Fruit fly (Drosophila melanogaster) whole organism, embryonic: ENCODE data around the gene spo.

Experiments
- Awh ChIP-seq: fragments of 200-800 bp; sonication (Bioruptor generic); IDR thresholded peaks from 2 replicates; pipeline ENCODE4, ENCODE4 v1.3.6; 2022; ENCODE audit warnings: missing biosample characterization, missing genetic modification characterization
- B-H2 ChIP-seq: fragments of 200-800 bp; sonication (Bioruptor generic); optimal IDR thresholded peaks from 2 replicates; lab custom pipeline; 2018; ENCODE audit warnings: missing biosample characterization, mild to moderate bottlenecking, missing genetic modification characterization
- Bgb ChIP-seq: fragments of 200-800 bp; sonication (Bioruptor generic); IDR thresholded peaks from 2 replicates; pipeline ENCODE4 v1.3.6; 2022; ENCODE audit warnings: missing biosample characterization, missing genetic modification characterization; ENCODE audit not compliant: partially characterized antibody
- CG10209 ChIP-seq: fragments of 200-800 bp; sonication (Bioruptor generic); optimal IDR thresholded peaks from 3 replicates; lab custom pipeline; 2017; ENCODE audit warnings: missing biosample characterization, mild to moderate bottlenecking, missing genetic modification characterization, missing genetic modification reagents
- CG10959 ChIP-seq: fragments of 200-800 bp; sonication (Bioruptor generic); IDR thresholded peaks from 2 replicates; pipeline ENCODE4 v1.3.6; 2022; ENCODE audit warnings: missing biosample characterization, missing genetic modification characterization
- CG11456 ChIP-seq: fragments of 200-800 bp; sonication (Bioruptor generic); IDR thresholded peaks from 3 replicates; pipeline ENCODE4 v1.3.6; 2022; ENCODE audit warnings: missing biosample characterization, missing genetic modification characterization
- CG11723 ChIP-seq: fragments of 200-800 bp; sonication (Bioruptor generic); optimal IDR thresholded peaks from 2 replicates; lab custom pipeline; 2017; ENCODE audit warnings: missing biosample characterization, mild to moderate bottlenecking, missing genetic modification characterization
- CG12155 ChIP-seq: fragments of 200-800 bp; sonication (Bioruptor generic); optimal IDR thresholded peaks from 3 replicates; lab custom pipeline; 2016; ENCODE audit warnings: missing biosample characterization, missing genetic modification characterization
- CG13624 ChIP-seq: fragments of 200-800 bp; sonication (Bioruptor generic); optimal IDR thresholded peaks from 2 replicates; lab custom pipeline; 2016; ENCODE audit warnings: missing biosample characterization, missing genetic modification characterization
- CG14965 ChIP-seq: fragments of 200-800 bp; sonication (Bioruptor generic); optimal IDR thresholded peaks from 2 replicates; lab custom pipeline; 2016; ENCODE audit warnings: missing biosample characterization, missing genetic modification characterization, borderline replicate concordance
- CG16779 ChIP-seq: fragments of 200-800 bp; sonication (Bioruptor generic); IDR thresholded peaks from 2 replicates; pipeline ENCODE4 v1.3.6; 2022; ENCODE audit warnings: missing biosample characterization, missing genetic modification characterization
- CG16813 ChIP-seq: fragments of 200-800 bp; sonication (Bioruptor generic); IDR thresholded peaks from 3 replicates; pipeline ENCODE4 v1.3.6; 2022; ENCODE audit warnings: missing biosample characterization, missing genetic modification characterization; ENCODE audit not compliant: partially characterized antibody
- CG16815 ChIP-seq: fragments of 200-800 bp; sonication (Bioruptor generic); optimal IDR thresholded peaks from 3 replicates; lab custom pipeline; 2017; ENCODE audit warnings: missing biosample characterization, mild to moderate bottlenecking, missing genetic modification characterization
- CG17359 ChIP-seq: fragments of 200-800 bp; sonication (Bioruptor generic); optimal IDR thresholded peaks from 3 replicates; lab custom pipeline; 2018; ENCODE audit warnings: missing biosample characterization, mild to moderate bottlenecking, missing genetic modification characterization, moderate library complexity
- CG17361 ChIP-seq: fragments of 200-800 bp; sonication (Bioruptor generic); IDR thresholded peaks from 3 replicates; pipeline ENCODE4 v1.3.6; 2022; ENCODE audit warnings: missing biosample characterization, missing genetic modification characterization
- CG2678 ChIP-seq: fragments of 200-800 bp; sonication (Bioruptor generic); optimal IDR thresholded peaks from 3 replicates; lab custom pipeline; 2019; ENCODE audit warnings: missing biosample characterization, mild to moderate bottlenecking, missing genetic modification characterization, moderate library complexity
- CG31441 ChIP-seq: fragments of 200-800 bp; sonication (Bioruptor generic); IDR thresholded peaks from 2 replicates; pipeline ENCODE4 v1.3.6; 2022; ENCODE audit warnings: missing biosample characterization, missing genetic modification characterization
- CG3838 ChIP-seq: fragments of 200-800 bp; sonication (Bioruptor generic); optimal IDR thresholded peaks from 3 replicates; lab custom pipeline; 2016; ENCODE audit warnings: missing biosample characterization, missing genetic modification characterization
- CG6654 ChIP-seq: fragments of 200-800 bp; sonication (Bioruptor generic); optimal IDR thresholded peaks from 2 replicates; lab custom pipeline; 2017; ENCODE audit warnings: missing biosample characterization, mild to moderate bottlenecking, missing genetic modification characterization
- CG6765 ChIP-seq: fragments of 200-800 bp; sonication (Bioruptor generic); optimal IDR thresholded peaks from 3 replicates; lab custom pipeline; 2017; ENCODE audit warnings: missing biosample characterization, mild to moderate bottlenecking, missing genetic modification characterization
- CG7372 ChIP-seq: fragments of 200-800 bp; sonication (Bioruptor generic); IDR thresholded peaks from 2 replicates; pipeline ENCODE4 v1.3.6; 2022; ENCODE audit warnings: missing biosample characterization, missing genetic modification characterization
- CG8478 ChIP-seq: fragments of >200 bp; optimal IDR thresholded peaks from 2 replicates; lab custom pipeline; 2018
- CG8924 ChIP-seq: fragments of 200-800 bp; optimal IDR thresholded peaks from 3 replicates; lab custom pipeline; 2019; ENCODE audit warnings: missing biosample characterization, mild to moderate bottlenecking, missing genetic modification characterization, moderate library complexity
- CTCF ChIP-seq: fragments of 200-800 bp; sonication (Bioruptor generic); optimal IDR thresholded peaks from 2 replicates; lab custom pipeline; 2017; ENCODE audit warnings: missing biosample characterization, mild to moderate bottlenecking, missing genetic modification characterization, moderate library complexity
- Chrac-16 ChIP-seq: fragments of 200-800 bp; sonication (Bioruptor generic); optimal IDR thresholded peaks from 3 replicates; lab custom pipeline; 2016; ENCODE audit warnings: missing biosample characterization, missing genetic modification characterization
- D19B ChIP-seq: fragments of 200-800 bp; sonication (Bioruptor generic); optimal IDR thresholded peaks from 2 replicates; lab custom pipeline; 2017; ENCODE audit warnings: missing biosample characterization, mild to moderate bottlenecking, missing genetic modification characterization
- Ets97D ChIP-seq: fragments of 200-800 bp; sonication (Bioruptor generic); optimal IDR thresholded peaks from 3 replicates; lab custom pipeline; 2016; ENCODE audit warnings: missing biosample characterization, missing genetic modification characterization
- HLH3B ChIP-seq: fragments of 200-800 bp; sonication (Bioruptor generic); IDR thresholded peaks from 2 replicates; pipeline ENCODE4 v1.3.6; 2022; ENCODE audit warnings: missing biosample characterization, missing genetic modification characterization
- Hr3 ChIP-seq: fragments of 200-800 bp; sonication (Bioruptor generic); optimal IDR thresholded peaks from 3 replicates; lab custom pipeline; 2016; ENCODE audit warnings: missing biosample characterization, missing genetic modification characterization
- Hr39 ChIP-seq: fragments of >200 bp; optimal IDR thresholded peaks from 2 replicates; lab custom pipeline; 2017
- MBD-R2 ChIP-seq: fragments of 200-800 bp; sonication (Bioruptor generic); IDR thresholded peaks from 2 replicates; pipeline ENCODE4 v1.3.6; 2022; ENCODE audit warnings: missing biosample characterization, missing genetic modification characterization
- NK7.1 ChIP-seq: fragments of 200-800 bp; sonication (Bioruptor generic); optimal IDR thresholded peaks from 3 replicates; lab custom pipeline; 2016; ENCODE audit warnings: missing biosample characterization, missing genetic modification characterization
- PHDP ChIP-seq: fragments of 200-800 bp; sonication (Bioruptor generic); optimal IDR thresholded peaks from 3 replicates; lab custom pipeline; 2018; ENCODE audit warnings: missing biosample characterization, mild to moderate bottlenecking, missing genetic modification characterization, moderate library complexity
- amos ChIP-seq: fragments of 200-800 bp; sonication (Bioruptor generic); IDR thresholded peaks from 2 replicates; pipeline ENCODE4 v1.3.6; 2022; ENCODE audit warnings: missing biosample characterization, missing genetic modification characterization; ENCODE audit not compliant: partially characterized antibody
- btn ChIP-seq: fragments of 200-800 bp; sonication (Bioruptor generic); optimal IDR thresholded peaks from 2 replicates; lab custom pipeline; 2016; ENCODE audit warnings: missing biosample characterization, missing genetic modification characterization
- ci ChIP-seq: fragments of 200-800 bp; sonication (Bioruptor generic); IDR thresholded peaks from 3 replicates; pipeline ENCODE4 v1.3.6; 2022; ENCODE audit warnings: missing biosample characterization, missing genetic modification characterization
- crol ChIP-seq: fragments of 200-800 bp; sonication (Bioruptor generic); IDR thresholded peaks from 2 replicates; pipeline ENCODE4 v1.3.6; 2022; ENCODE audit warnings: missing biosample characterization, missing genetic modification characterization
- cwo ChIP-seq: fragments of 200-800 bp; sonication (Bioruptor generic); optimal IDR thresholded peaks from 3 replicates; lab custom pipeline; 2017; ENCODE audit warnings: missing biosample characterization, missing genetic modification characterization, mild to moderate bottlenecking, moderate library complexity, missing genetic modification reagents
- dpn ChIP-seq, 2 experiments: fragments of 200-800 bp; sonication (Bioruptor generic); optimal IDR thresholded peaks; 3 replicates each; lab custom pipeline; 2016; ENCODE audit warnings: missing biosample characterization in 2 of 2, missing genetic modification characterization in 2 of 2
- fd3F ChIP-seq: fragments of 200-800 bp; sonication (Bioruptor generic); optimal IDR thresholded peaks from 2 replicates; lab custom pipeline; 2018; ENCODE audit warnings: missing biosample characterization, mild to moderate bottlenecking, missing genetic modification characterization, moderate library complexity
- fu2 ChIP-seq: fragments of 200-800 bp; sonication (Bioruptor generic); optimal IDR thresholded peaks from 2 replicates; lab custom pipeline; 2016; ENCODE audit warnings: missing biosample characterization, missing genetic modification characterization
- gcm2 ChIP-seq: fragments of 200-800 bp; sonication (Bioruptor generic); optimal IDR thresholded peaks from 2 replicates; lab custom pipeline; 2016; ENCODE audit warnings: missing biosample characterization, missing genetic modification characterization
- gfzf ChIP-seq: fragments of 200-800 bp; sonication (Bioruptor generic); optimal IDR thresholded peaks from 2 replicates; lab custom pipeline; 2016; ENCODE audit warnings: missing biosample characterization, mild to moderate bottlenecking, missing genetic modification characterization, moderate library complexity
- prd ChIP-seq, 3 experiments: fragments of >200 bp in 2 of 3; fragments of 200-800 bp in 1 of 3; sonication (Bioruptor generic) in 1 of 3; optimal IDR thresholded peaks in 2 of 3; IDR thresholded peaks in 1 of 3; 2 replicates in 2 of 3; 3 replicates in 1 of 3; pipeline versions ENCODE4 v1.3.6 to Lab custom; 2017 to 2022; ENCODE audit warnings: missing biosample characterization in 1 of 3, missing genetic modification characterization in 1 of 3
- ro ChIP-seq: fragments of 200-800 bp; sonication (Bioruptor generic); IDR thresholded peaks from 2 replicates; pipeline ENCODE4 v1.3.6; 2022; ENCODE audit warnings: missing biosample characterization, missing genetic modification characterization
- seq ChIP-seq: fragments of 200-800 bp; sonication (Bioruptor generic); IDR thresholded peaks from 2 replicates; pipeline ENCODE4 v1.3.6; 2022; ENCODE audit warnings: missing biosample characterization, missing genetic modification characterization
- sima ChIP-seq: fragments of 200-800 bp; sonication (Bioruptor generic); optimal IDR thresholded peaks from 2 replicates; lab custom pipeline; 2016; ENCODE audit warnings: missing biosample characterization, missing genetic modification characterization
- sob ChIP-seq: fragments of 200-800 bp; sonication (Bioruptor generic); IDR thresholded peaks from 2 replicates; pipeline ENCODE4 v1.3.6; 2022; ENCODE audit warnings: missing biosample characterization, missing genetic modification characterization
- ttk ChIP-seq: fragments of 200-800 bp; sonication (Bioruptor generic); IDR thresholded peaks from 2 replicates; pipeline ENCODE4 v2.1.2; 2022; ENCODE audit warnings: missing biosample characterization, missing genetic modification characterization
- twi ChIP-seq: fragments of 200-800 bp; optimal IDR thresholded peaks from 2 replicates; lab custom pipeline; 2019; ENCODE audit warnings: missing biosample characterization, mild to moderate bottlenecking, missing genetic modification characterization, moderate library complexity

Gene spo

dm6 chr3L:5577250-5578138, 14.9 kb downstream of the spo start, which contains the start of gene Msr-110 (continued):
- TF ChIP-seq CG10959 (GFP tag; lab: Robert Waterston, UW) (0 out of 2 replicates have a peak, but pooled peaks have one; percentile 39), Hr39 (no peak), CG3838 (GFP tag; lab: Kevin White, UChicago) (peak; percentile 73), cwo (GFP tag; lab: Kevin White, UChicago) (peak; percentile 92), CG12155 (GFP tag; lab: Kevin White, UChicago) (peak; percentile 69), Ets97D (GFP tag; lab: Kevin White, UChicago) (peak; percentile 29), gfzf (GFP tag; lab: Kevin White, UChicago) (no peak), CG31441 (peak; percentile 92), Hr3 (peak; percentile 84), ci (GFP tag; lab: Robert Waterston, UW) (peak; percentile 90), CG8478 (lab: Kevin White, UChicago) (no peak), CG6765 (GFP tag; lab: Kevin White, UChicago) (peak; percentile 86), CG17359 (tag; lab: Kevin White, UChicago) (peak; percentile 94), CG11723 (GFP tag; lab: Kevin White, UChicago) (peak; percentile 70), fu2 (GFP tag; lab: Kevin White, UChicago) (peak; percentile 51), Chrac-16 (GFP tag; lab: Kevin White, UChicago) (peak; percentile 65), CG17361 (GFP tag; lab: Robert Waterston, UW) (peak; percentile 93), MBD-R2 (peak; percentile 87), CG10209 (peak; percentile 86), btn (GFP tag; lab: Kevin White, UChicago) (peak; percentile 66), PHDP (peak; percentile 91), Awh (GFP tag; lab: Robert Waterston, UW) (peak; percentile 74), gcm2 (GFP tag; lab: Kevin White, UChicago) (peak; percentile 43), CG11456 (GFP tag; lab: Robert Waterston, UW) (peak; percentile 83), CG16779 (GFP tag; lab: Robert Waterston, UW) (peak; percentile 84), seq (GFP tag; lab: Robert Waterston, UW) (peak; percentile 92), ro (peak; percentile 82), sima (GFP tag; lab: Kevin White, UChicago) (no peak), CG7372 (peak; percentile 85), CG16813 (no peak), CG6654 (peak; percentile 67), CG2678 (peak; percentile 96), crol (GFP tag; lab: Robert Waterston, UW) (no peak), amos (GFP tag; lab: Robert Waterston, UW) (no peak), CG14965 (no peak), dpn (GFP tag; optimal IDR thresholded peaks at IDR 0.05; lab: Kevin White, UChicago) (peak; percentile 73 to 85), twi (tag; lab: Kevin White, UChicago) (peak; percentile 61), D19B (GFP tag; lab: Kevin White, UChicago) (peak; percentile 83), CG8924 (tag; lab: Kevin White, UChicago) (peak; percentile 89), B-H2 (GFP tag; lab: Kevin White, UChicago) (peak; percentile 86), HLH3B (GFP tag; lab: Robert Waterston, UW) (peak; percentile 88), CTCF (GFP tag; lab: Kevin White, UChicago) (peak; percentile 19), fd3F (GFP tag; lab: Kevin White, UChicago) (peak; percentile 87), NK7.1 (GFP tag; lab: Kevin White, UChicago) (peak; percentile 53), Bgb (0 out of 2 replicates have a peak, but pooled peaks have one; percentile 30), prd (optimal IDR thresholded peaks at IDR 0.05; lab: Kevin White, UChicago) (no peak), prd (GFP tag; IDR thresholded peaks at IDR 0.05; lab: Robert Waterston, UW) (peak; percentile 89), CG13624 (GFP tag; lab: Kevin White, UChicago) (peak; percentile 78), sob (peak; percentile 94), CG16815 (GFP tag; lab: Kevin White, UChicago) (peak; percentile 75), ttk (GFP tag; lab: Robert Waterston, UW) (peak; percentile 78)
